Fruit fly (Drosophila melanogaster): ENCODE data around the gene dati.

DNA sequence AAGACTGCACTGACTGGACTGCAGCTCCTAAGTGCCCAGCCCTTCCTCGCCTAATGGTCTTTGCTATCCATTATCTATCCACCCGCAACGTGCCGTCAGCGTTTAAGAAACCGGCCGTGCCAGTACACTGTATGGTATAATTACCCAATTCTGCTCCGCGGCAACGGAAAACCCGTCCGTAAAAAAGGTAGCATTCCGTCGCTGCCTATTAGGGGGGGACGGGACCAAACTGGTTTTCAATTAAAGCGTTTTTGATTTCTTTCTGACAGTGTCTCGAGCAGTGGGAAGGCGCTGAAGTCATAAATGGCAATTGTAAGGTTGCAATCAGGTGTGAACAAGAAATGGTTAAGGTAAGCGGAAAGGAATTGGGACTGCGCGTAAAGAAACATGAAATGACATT lies 14.9 kb downstream of the dati start:
- TF ChIP-seq usp (GFP tag; optimal IDR thresholded peaks at IDR 0.05), result no peak
- no peak for TF ChIP-seq brk (GFP tag; optimal IDR thresholded peaks at IDR 0.05)
- TF ChIP-seq dl (GFP tag; optimal IDR thresholded peaks at IDR 0.05; ENCODE audit: insufficient read depth in 1 of 2, partially characterized antibody in 2 of 2), result no peak
- no peak for TF ChIP-seq OdsH (GFP tag; optimal IDR thresholded peaks at IDR 0.05)
